Fruit fly (Drosophila melanogaster): Measurements from ENCODE around the gene CG31431.
A peak's percentile ranks its signal among the peaks of the same experiment; 100 is the strongest.

Gene CG31431

dm6 chr3R:21895961-21896875 lies 25.7 kb downstream of the CG31431 start (continued):
- TF ChIP-seq CG32264 (GFP tag; optimal IDR thresholded peaks at IDR 0.05) (no peak), dl (GFP tag; optimal IDR thresholded peaks at IDR 0.05; ENCODE audit: insufficient read depth in 1 of 2, partially characterized antibody in 2 of 2) (no peak), jim (GFP tag; optimal IDR thresholded peaks at IDR 0.05) (no peak), fru (GFP tag; optimal IDR thresholded peaks at IDR 0.05) (no peak), N (GFP tag; optimal IDR thresholded peaks at IDR 0.05) (no peak), Jra (GFP tag; optimal IDR thresholded peaks at IDR 0.05) (no peak), pan (optimal IDR thresholded peaks at IDR 0.05) (no peak), usp (GFP tag; optimal IDR thresholded peaks at IDR 0.05) (no peak), tai (GFP tag; optimal IDR thresholded peaks at IDR 0.05) (no peak), GATAd (GFP tag; optimal IDR thresholded peaks at IDR 0.05) (no peak), h (GFP tag; optimal IDR thresholded peaks at IDR 0.05) (no peak), Mio (GFP tag; optimal IDR thresholded peaks at IDR 0.05) (no peak), OdsH (GFP tag; optimal IDR thresholded peaks at IDR 0.05) (no peak), Abd-B (GFP tag; optimal IDR thresholded peaks at IDR 0.05) (no peak), Dif (GFP tag; optimal IDR thresholded peaks at IDR 0.05; ENCODE audit: partially characterized antibody) (no peak)

- no peak for TF ChIP-seq lola (GFP tag; optimal IDR thresholded peaks at IDR 0.05)
- TF ChIP-seq Dfd (GFP tag; optimal IDR thresholded peaks at IDR 0.05): no peak
- TF ChIP-seq foxo (GFP tag; optimal IDR thresholded peaks at IDR 0.05): peak in 1 of 2 experiments; percentile 90
- no peak for TF ChIP-seq jim (GFP tag; optimal IDR thresholded peaks at IDR 0.05)
- TF ChIP-seq Hr78 (GFP tag; optimal IDR thresholded peaks at IDR 0.05): no peak
- TF ChIP-seq HLH106 (tag; optimal IDR thresholded peaks at IDR 0.05): peak; percentile 90
- peak; percentile 84 for TF ChIP-seq sage (GFP tag; optimal IDR thresholded peaks at IDR 0.05)
- peak; percentile 73 for TF ChIP-seq woc (GFP tag; optimal IDR thresholded peaks at IDR 0.05)
- TF ChIP-seq ey (GFP tag; optimal IDR thresholded peaks at IDR 0.05): peak; percentile 81
- peak; percentile 56 for TF ChIP-seq dmrt93B (GFP tag; optimal IDR thresholded peaks at IDR 0.05)
- peak; percentile 87 for TF ChIP-seq fru (GFP tag; optimal IDR thresholded peaks at IDR 0.05)
- peak; percentile 22 for TF ChIP-seq dsf (GFP tag; optimal IDR thresholded peaks at IDR 0.05; ENCODE audit: borderline replicate concordance)
- no peak for TF ChIP-seq Mio (GFP tag; optimal IDR thresholded peaks at IDR 0.05)
- TF ChIP-seq usp (GFP tag; optimal IDR thresholded peaks at IDR 0.05): no peak
- TF ChIP-seq h (GFP tag; optimal IDR thresholded peaks at IDR 0.05): peak; percentile 91
- peak; percentile 78 for TF ChIP-seq psq (GFP tag; optimal IDR thresholded peaks at IDR 0.05)
- TF ChIP-seq brk (GFP tag; optimal IDR thresholded peaks at IDR 0.05): peak; percentile 39
- TF ChIP-seq Hr83 (GFP tag; optimal IDR thresholded peaks at IDR 0.05; ENCODE audit: poor library complexity, severe bottlenecking): peak; percentile 10
- no peak for TF ChIP-seq Myc (optimal IDR thresholded peaks at IDR 0.05)
- no peak for TF ChIP-seq Vsx2 (GFP tag; optimal IDR thresholded peaks at IDR 0.05; ENCODE audit: partially characterized antibody)
- TF ChIP-seq CG32264 (GFP tag; optimal IDR thresholded peaks at IDR 0.05): peak; percentile 60
- no peak for TF ChIP-seq CrebA (GFP tag; optimal IDR thresholded peaks at IDR 0.05; ENCODE audit: borderline replicate concordance)
- TF ChIP-seq tai (GFP tag; optimal IDR thresholded peaks at IDR 0.05): peak; percentile 65
- no peak for TF ChIP-seq N (GFP tag; optimal IDR thresholded peaks at IDR 0.05)
- TF ChIP-seq rgr (GFP tag; optimal IDR thresholded peaks at IDR 0.05): peak; percentile 83
- TF ChIP-seq pan (optimal IDR thresholded peaks at IDR 0.05): no peak
- no peak for TF ChIP-seq Dif (GFP tag; optimal IDR thresholded peaks at IDR 0.05; ENCODE audit: partially characterized antibody)
- no peak for TF ChIP-seq dl (GFP tag; optimal IDR thresholded peaks at IDR 0.05; ENCODE audit: insufficient read depth in 1 of 2, partially characterized antibody in 2 of 2)
- peak; percentile 47 for TF ChIP-seq Jra (GFP tag; optimal IDR thresholded peaks at IDR 0.05)
- TF ChIP-seq Rel (GFP tag; optimal IDR thresholded peaks at IDR 0.05): peak; percentile 58
- TF ChIP-seq Rel (tag; optimal IDR thresholded peaks at IDR 0.05): peak; percentile 58
- peak; percentile 79 for TF ChIP-seq Hnf4 (GFP tag; optimal IDR thresholded peaks at IDR 0.05)
- peak; percentile 83 for TF ChIP-seq br (GFP tag; optimal IDR thresholded peaks at IDR 0.05)
- peak; percentile 82 for TF ChIP-seq Sp1 (GFP tag; optimal IDR thresholded peaks at IDR 0.05)
- TF ChIP-seq GATAd (GFP tag; optimal IDR thresholded peaks at IDR 0.05): no peak
- TF ChIP-seq CG9705 (GFP tag; optimal IDR thresholded peaks at IDR 0.05): peak; percentile 79
- peak; percentile 80 for TF ChIP-seq OdsH (GFP tag; optimal IDR thresholded peaks at IDR 0.05)
- TF ChIP-seq Abd-B (GFP tag; optimal IDR thresholded peaks at IDR 0.05): no peak
- no peak for TF ChIP-seq sv (GFP tag; optimal IDR thresholded peaks at IDR 0.05)
Measured at dm6 chr3R:21897565-21897964, 27.1 kb downstream of the CG31431 start.
